Worm (Caenorhabditis elegans): ENCODE results near the gene srbc-24.

srbc-24 gene

DNA sequence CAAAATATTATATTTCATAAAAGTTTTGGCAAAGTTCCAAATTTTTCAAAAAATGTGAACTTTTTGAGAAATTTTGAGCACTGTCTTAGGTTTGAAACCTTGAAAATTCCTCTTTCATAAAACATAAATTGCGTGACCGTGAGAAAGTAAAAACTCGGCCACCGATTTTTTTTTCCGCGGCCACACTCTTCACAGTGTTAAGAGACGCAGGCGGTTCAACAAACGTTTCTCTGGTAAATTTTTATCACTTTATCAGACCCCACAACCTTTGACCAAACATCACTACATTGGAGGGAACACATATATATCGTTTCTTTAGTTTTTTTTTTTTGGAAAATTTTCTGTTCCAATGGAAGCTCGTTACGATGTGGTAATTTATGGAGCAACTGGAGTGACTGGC lies 29.0 kb upstream of the srbc-24 start, which contains the start of gene F22F7.2:
TSS of gene F22F7.2 (plus strand) at position 266 of the 400 bp plus-strand sequence.
- TF ChIP-seq nhr-28 (tag; optimal IDR thresholded peaks at IDR 0.05) (peak; percentile 39), nhr-77 (tag; optimal IDR thresholded peaks at IDR 0.05) (no peak), ceh-20 (GFP tag; IDR thresholded peaks at IDR 0.05) (no peak), Y48G9A.11 (GFP tag; IDR thresholded peaks at IDR 0.05) (no peak), hlh-11 (tag; optimal IDR thresholded peaks at IDR 0.05) (peak; percentile 26), R02D3.7 (tag; optimal IDR thresholded peaks at IDR 0.05) (no peak), nhr-6 (tag; optimal IDR thresholded peaks at IDR 0.05) (no peak), pqm-1 (tag; optimal IDR thresholded peaks at IDR 0.05) (no peak), lin-15B (tag; optimal IDR thresholded peaks at IDR 0.05) (no peak), lim-7 (GFP tag; IDR thresholded peaks at IDR 0.05) (no peak), sdz-12 (GFP tag; optimal IDR thresholded peaks at IDR 0.05) (no peak), zag-1 (tag; optimal IDR thresholded peaks at IDR 0.05) (no peak), nhr-11 (tag; optimal IDR thresholded peaks at IDR 0.05) (no peak), daf-19 (GFP tag; conservative IDR thresholded peaks at IDR 0.05) (no peak), mdt-29 (GFP tag; IDR thresholded peaks at IDR 0.05) (no peak), ceh-28 (tag; optimal IDR thresholded peaks at IDR 0.05) (no peak), ceh-62 (tag; optimal IDR thresholded peaks at IDR 0.05) (no peak), nhr-41 (GFP tag; IDR thresholded peaks at IDR 0.05) (0 out of 2 replicates have a peak, but pooled peaks have one; percentile 17), vab-7 (GFP tag; IDR thresholded peaks at IDR 0.05) (no peak), zip-2 (tag; optimal IDR thresholded peaks at IDR 0.05) (no peak), Y5F2A.4 (GFP tag; optimal IDR thresholded peaks at IDR 0.05) (no peak), egl-27 (tag; optimal IDR thresholded peaks at IDR 0.05) (no peak), php-3 (GFP tag; IDR thresholded peaks at IDR 0.05) (peak; percentile 27; the same call in 1 of the 2 replicates), dmd-6 (GFP tag; IDR thresholded peaks at IDR 0.05) (peak; percentile 32), ceh-32 (tag; optimal IDR thresholded peaks at IDR 0.05; ENCODE audit: poor library complexity) (no peak), lsy-2 (tag; optimal IDR thresholded peaks at IDR 0.05) (no peak), mdl-1 (tag; optimal IDR thresholded peaks at IDR 0.05) (no peak), snpc-4 (tag; optimal IDR thresholded peaks at IDR 0.05) (no peak), madf-5 (GFP tag; IDR thresholded peaks at IDR 0.05) (no peak), jun-1 (tag; optimal IDR thresholded peaks at IDR 0.05) (no peak), fkh-10 (GFP tag; optimal IDR thresholded peaks at IDR 0.05) (no peak), spr-3 (GFP tag; optimal IDR thresholded peaks at IDR 0.05) (no peak), hif-1 (tag; optimal IDR thresholded peaks at IDR 0.05) (no peak), nhr-48 (tag; optimal IDR thresholded peaks at IDR 0.05) (no peak), D1046.2 (GFP tag; IDR thresholded peaks at IDR 0.05) (no peak), set-16 (GFP tag; IDR thresholded peaks at IDR 0.05) (no peak), mes-2 (tag; optimal IDR thresholded peaks at IDR 0.05; ENCODE audit: poor library complexity, severe bottlenecking) (peak; percentile 63), egl-43 (GFP tag; IDR thresholded peaks at IDR 0.05) (no peak), F44E2.7 (GFP tag; IDR thresholded peaks at IDR 0.05) (no peak), tra-1 (GFP tag; IDR thresholded peaks at IDR 0.05) (peak; percentile 53; the same call in 1 of the 2 replicates), dve-1 (tag; optimal IDR thresholded peaks at IDR 0.05; ENCODE audit: insufficient read depth) (peak; percentile 43), lin-13 (GFP tag; optimal IDR thresholded peaks at IDR 0.05) (no peak), Y105C5A.15 (GFP tag; IDR thresholded peaks at IDR 0.05) (no peak), daf-16 (GFP tag; optimal IDR thresholded peaks at IDR 0.05) (no peak), daf-16 (tag; optimal IDR thresholded peaks at IDR 0.05) (no peak), nhr-42 (GFP tag; IDR thresholded peaks at IDR 0.05) (no peak), mxl-2 (GFP tag; conservative IDR thresholded peaks at IDR 0.05) (no peak), dmd-9 (GFP tag; IDR thresholded peaks at IDR 0.05) (no peak), Y75B8A.6 (GFP tag; IDR thresholded peaks at IDR 0.05) (no peak), zip-11 (GFP tag; IDR thresholded peaks at IDR 0.05) (no peak), ZK337.2 (GFP tag; IDR thresholded peaks at IDR 0.05) (no peak), unc-62 (GFP tag; optimal IDR thresholded peaks at IDR 0.05 in 1 of 2) (no peak), unc-62 (tag; optimal IDR thresholded peaks at IDR 0.05) (no peak)

All from whole organism, L4 larva.